Worm (Caenorhabditis elegans): ENCODE results near the gene cpna-2.

Gene cpna-2

DNA sequence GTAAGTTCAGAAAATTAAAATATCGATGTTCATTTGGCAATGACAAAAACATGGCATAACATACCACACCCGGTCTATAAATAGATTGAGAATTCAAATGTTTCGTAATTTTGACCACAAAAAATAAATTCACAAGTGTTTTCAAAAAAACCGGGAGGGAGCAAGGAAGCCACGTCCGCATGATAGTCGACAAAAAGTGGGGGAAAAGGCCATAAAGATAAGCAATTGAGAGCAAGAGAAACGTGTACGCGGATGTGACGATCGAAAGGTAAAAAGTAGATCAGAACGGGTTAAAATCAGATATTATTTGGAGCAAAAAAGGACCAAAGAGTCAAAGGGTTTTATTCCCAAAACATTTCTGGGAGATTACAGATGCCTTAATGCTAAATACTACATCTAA lies 30.0 kb upstream of the cpna-2 start (continued):
- TF ChIP-seq duxl-1 (tag; optimal IDR thresholded peaks at IDR 0.05; ENCODE audit: poor library complexity) (no peak), dmd-6 (GFP tag; IDR thresholded peaks at IDR 0.05) (peak; percentile 54; the same call in 1 of the 2 replicates), unc-39 (tag; optimal IDR thresholded peaks at IDR 0.05) (no peak), ama-1 (optimal IDR thresholded peaks at IDR 0.05) (no peak), zfp-3 (GFP tag; conservative IDR thresholded peaks at IDR 0.05) (no peak), D1046.2 (GFP tag; IDR thresholded peaks at IDR 0.05) (no peak), nhr-77 (tag; optimal IDR thresholded peaks at IDR 0.05) (peak; percentile 37), nhr-42 (GFP tag; IDR thresholded peaks at IDR 0.05) (no peak), hmg-1.1 (GFP tag; IDR thresholded peaks at IDR 0.05) (no peak), Y75B8A.6 (GFP tag; IDR thresholded peaks at IDR 0.05) (no peak), ceh-82 (tag; optimal IDR thresholded peaks at IDR 0.05) (no peak), Y48G9A.11 (GFP tag; IDR thresholded peaks at IDR 0.05) (no peak)

DNA sequence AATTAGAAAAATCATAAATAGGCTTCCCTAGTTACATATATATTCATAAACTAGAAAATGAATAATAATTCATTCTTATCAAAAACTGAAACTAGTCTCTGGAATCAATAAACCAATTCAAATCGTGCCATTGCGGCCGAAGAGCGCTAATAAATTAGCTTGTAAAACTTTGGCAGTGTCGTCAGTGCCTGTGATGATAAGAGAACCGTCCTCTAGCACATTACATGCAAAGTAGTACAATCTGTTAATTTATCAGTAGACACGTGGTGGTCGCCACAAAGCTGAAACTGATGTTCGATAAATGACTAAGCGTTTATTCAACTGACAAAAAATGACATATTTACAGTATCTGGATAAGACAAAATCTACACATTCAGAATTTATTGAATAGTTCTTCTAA lies 29.1 kb upstream of the cpna-2 start:
- no peak for TF ChIP-seq lin-15B (tag; optimal IDR thresholded peaks at IDR 0.05)
- no peak for TF ChIP-seq nhr-111 (GFP tag; optimal IDR thresholded peaks at IDR 0.05)
- no peak for TF ChIP-seq F44E2.7 (GFP tag; IDR thresholded peaks at IDR 0.05)
- TF ChIP-seq zip-2 (tag; optimal IDR thresholded peaks at IDR 0.05), result no peak
- no peak for TF ChIP-seq aha-1 (tag)
- TF ChIP-seq dve-1 (tag; optimal IDR thresholded peaks at IDR 0.05; ENCODE audit: insufficient read depth), result peak; percentile 76
- no peak for TF ChIP-seq ctbp-1 (GFP tag; IDR thresholded peaks at IDR 0.05)
- TF ChIP-seq hlh-30 (tag; optimal IDR thresholded peaks at IDR 0.05; ENCODE audit: insufficient read depth), result peak; percentile 17
- TF ChIP-seq arid-1 (GFP tag; conservative IDR thresholded peaks at IDR 0.05), result no peak
- no peak for TF ChIP-seq ztf-11 (tag; optimal IDR thresholded peaks at IDR 0.05)
- no peak for TF ChIP-seq D1046.2 (GFP tag; IDR thresholded peaks at IDR 0.05)
- TF ChIP-seq unc-130 (GFP tag; optimal IDR thresholded peaks at IDR 0.05), result no peak
- TF ChIP-seq mes-2 (tag; optimal IDR thresholded peaks at IDR 0.05; ENCODE audit: poor library complexity, severe bottlenecking), result no peak
- TF ChIP-seq T26A8.4 (GFP tag; IDR thresholded peaks at IDR 0.05), result no peak
- TF ChIP-seq sdz-12 (GFP tag; optimal IDR thresholded peaks at IDR 0.05), result no peak
- peak in 1 of 2 experiments; percentile 61 for TF ChIP-seq mdl-1 (tag; optimal IDR thresholded peaks at IDR 0.05)
- TF ChIP-seq nhr-102 (tag; optimal IDR thresholded peaks at IDR 0.05), result peak; percentile 24
- TF ChIP-seq gei-8 (GFP tag; optimal IDR thresholded peaks at IDR 0.05), result no peak
- TF ChIP-seq lin-39 (tag; optimal IDR thresholded peaks at IDR 0.05), result no peak
- peak; percentile 82 for TF ChIP-seq ceh-20 (GFP tag; IDR thresholded peaks at IDR 0.05)
- no peak for TF ChIP-seq fkh-10 (GFP tag; optimal IDR thresholded peaks at IDR 0.05)
- TF ChIP-seq madf-9 (GFP tag; conservative IDR thresholded peaks at IDR 0.05), result no peak
- no peak for TF ChIP-seq set-16 (GFP tag; IDR thresholded peaks at IDR 0.05)
- no peak for TF ChIP-seq R02D3.7 (tag; optimal IDR thresholded peaks at IDR 0.05)
- TF ChIP-seq egl-27 (tag; optimal IDR thresholded peaks at IDR 0.05), result no peak
- TF ChIP-seq nhr-11 (tag; optimal IDR thresholded peaks at IDR 0.05), result no peak
- TF ChIP-seq saeg-2 (GFP tag; IDR thresholded peaks at IDR 0.05), result 0 out of 2 replicates have a peak, but pooled peaks have one; percentile 35
- TF ChIP-seq hmg-1.1 (GFP tag; IDR thresholded peaks at IDR 0.05), result no peak
- TF ChIP-seq zag-1 (tag; optimal IDR thresholded peaks at IDR 0.05), result no peak
- TF ChIP-seq hlh-11 (tag; optimal IDR thresholded peaks at IDR 0.05), result peak; percentile 82
- no peak for TF ChIP-seq daf-19 (GFP tag; conservative IDR thresholded peaks at IDR 0.05)
- peak; percentile 98 for TF ChIP-seq php-3 (GFP tag; IDR thresholded peaks at IDR 0.05)
- no peak for TF ChIP-seq mdt-29 (GFP tag; IDR thresholded peaks at IDR 0.05)
- TF ChIP-seq daf-16 (GFP tag; optimal IDR thresholded peaks at IDR 0.05), result no peak
- TF ChIP-seq daf-16 (tag; optimal IDR thresholded peaks at IDR 0.05), result peak; percentile 66
- no peak for TF ChIP-seq zip-11 (GFP tag; IDR thresholded peaks at IDR 0.05)
- TF ChIP-seq tag-97 (GFP tag; IDR thresholded peaks at IDR 0.05), result no peak
- TF ChIP-seq unc-62 (GFP tag; optimal IDR thresholded peaks at IDR 0.05 in 1 of 2), result peak in 1 of 2 experiments; percentile 26
- no peak for TF ChIP-seq unc-62 (tag; optimal IDR thresholded peaks at IDR 0.05)
- TF ChIP-seq F26F4.8 (GFP tag; conservative IDR thresholded peaks at IDR 0.05), result no peak
- TF ChIP-seq ceh-82 (tag; optimal IDR thresholded peaks at IDR 0.05), result no peak
- TF ChIP-seq zfp-2 (tag; optimal IDR thresholded peaks at IDR 0.05), result no peak
